Worm (Caenorhabditis elegans) whole organism, L4/young adult: ENCODE results near the gene M176.4.

Experiments used
- dao-5 ChIP-seq: sonication (generic microtip); optimal IDR thresholded peaks from 2 replicates; lab custom pipeline; 2016; ENCODE audit warnings: missing genotype, missing genetic modification characterization, moderate library complexity, missing compliant biosample characterization
- him-1 ChIP-seq: sonication (generic microtip); optimal IDR thresholded peaks from 2 replicates; lab custom pipeline; 2016; ENCODE audit warnings: missing genotype, missing genetic modification reagents, missing genetic modification characterization, missing compliant biosample characterization

DNA sequence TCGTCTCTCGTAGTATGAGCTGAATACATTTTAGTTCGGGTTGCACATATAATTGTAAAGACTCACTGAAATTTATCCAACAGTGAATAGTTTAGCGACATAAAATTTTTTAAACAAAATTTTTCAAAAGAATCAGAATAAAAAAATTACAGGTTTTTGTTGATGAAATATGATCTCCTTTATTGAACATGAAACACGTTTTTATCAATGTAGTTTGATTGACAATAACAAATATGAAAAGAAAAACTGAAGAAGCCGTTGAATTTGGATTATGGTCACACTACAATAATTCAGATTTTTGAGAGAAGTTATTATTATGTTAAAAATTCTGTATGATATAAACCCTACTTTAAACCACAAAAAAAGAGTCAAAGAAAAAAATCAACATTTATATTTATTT lies 21.9 kb downstream of the M176.4 start, which contains the start of gene chil-17:
- TF ChIP-seq dao-5 (tag; lab: Kevin White, UChicago) (no peak), him-1 (tag; lab: Kevin White, UChicago) (no peak)
